Fruit fly (Drosophila melanogaster) whole organism, embryonic: ENCODE data around the gene mEFTs.

Experiments used
- Abd-B ChIP-seq: fragments of 200-800 bp; sonication (Bioruptor generic); optimal IDR thresholded peaks from 2 replicates; lab custom pipeline; 2018; ENCODE audit warnings: missing biosample characterization, mild to moderate bottlenecking, missing genetic modification characterization, moderate library complexity
- BEAF-32 ChIP-seq: fragments of 200-800 bp; sonication (Bioruptor generic); optimal IDR thresholded peaks from 3 replicates; lab custom pipeline; 2017; ENCODE audit warnings: missing biosample characterization, missing genetic modification characterization, mild to moderate bottlenecking, moderate library complexity, missing genetic modification reagents
- Blimp-1 ChIP-seq: fragments of 200-800 bp; sonication (Bioruptor generic); optimal IDR thresholded peaks from 3 replicates; lab custom pipeline; 2018; ENCODE audit warnings: missing biosample characterization, missing genetic modification characterization, mild to moderate bottlenecking, moderate library complexity, missing genetic modification reagents
- CG10543 ChIP-seq: fragments of 200-800 bp; sonication (Bioruptor generic); optimal IDR thresholded peaks from 3 replicates; lab custom pipeline; 2017; ENCODE audit warnings: missing biosample characterization, mild to moderate bottlenecking, missing genetic modification characterization, moderate library complexity
- CG12769 ChIP-seq: fragments of 200-800 bp; sonication (Bioruptor generic); optimal IDR thresholded peaks from 2 replicates; lab custom pipeline; 2019; ENCODE audit warnings: missing biosample characterization, mild to moderate bottlenecking, missing genetic modification characterization, moderate library complexity
- CG13287 ChIP-seq: fragments of 200-800 bp; sonication (Bioruptor generic); IDR thresholded peaks from 2 replicates; pipeline ENCODE4 v1.3.6; 2022; ENCODE audit warnings: missing biosample characterization, missing genetic modification characterization; ENCODE audit not compliant: partially characterized antibody
- CG13894 ChIP-seq: fragments of 200-800 bp; sonication (Bioruptor generic); optimal IDR thresholded peaks from 3 replicates; lab custom pipeline; 2018; ENCODE audit warnings: missing biosample characterization, mild to moderate bottlenecking, missing genetic modification characterization, moderate library complexity
- CG1602 ChIP-seq: fragments of 200-800 bp; sonication (Bioruptor generic); optimal IDR thresholded peaks from 3 replicates; lab custom pipeline; 2016; ENCODE audit warnings: missing biosample characterization, missing genetic modification characterization
- CG16815 ChIP-seq: fragments of 200-800 bp; sonication (Bioruptor generic); optimal IDR thresholded peaks from 3 replicates; lab custom pipeline; 2017; ENCODE audit warnings: missing biosample characterization, mild to moderate bottlenecking, missing genetic modification characterization
- CG17328 ChIP-seq: fragments of 200-800 bp; sonication (Bioruptor generic); IDR thresholded peaks from 2 replicates; pipeline ENCODE4 v1.3.6; 2022; ENCODE audit warnings: missing biosample characterization, missing genetic modification characterization
- CG2129 ChIP-seq: fragments of 200-800 bp; sonication (Bioruptor generic); IDR thresholded peaks from 2 replicates; pipeline ENCODE4 v1.3.6; 2022; ENCODE audit warnings: missing biosample characterization, missing genetic modification characterization; ENCODE audit not compliant: partially characterized antibody
- CG2199 ChIP-seq: fragments of 200-800 bp; sonication (Bioruptor generic); IDR thresholded peaks from 3 replicates; pipeline ENCODE4 v1.3.6; 2022; ENCODE audit warnings: missing biosample characterization, missing genetic modification characterization
- CG2678 ChIP-seq: fragments of 200-800 bp; sonication (Bioruptor generic); optimal IDR thresholded peaks from 3 replicates; lab custom pipeline; 2019; ENCODE audit warnings: missing biosample characterization, mild to moderate bottlenecking, missing genetic modification characterization, moderate library complexity
- CG2712 ChIP-seq: fragments of 200-800 bp; optimal IDR thresholded peaks from 3 replicates; lab custom pipeline; 2019; ENCODE audit warnings: missing biosample characterization, mild to moderate bottlenecking, missing genetic modification characterization, moderate library complexity
- CG31224 ChIP-seq: fragments of 200-800 bp; sonication (Bioruptor generic); IDR thresholded peaks from 2 replicates; pipeline ENCODE4 v1.3.6; 2022; ENCODE audit warnings: missing biosample characterization, missing genetic modification characterization
- CG4854 ChIP-seq: fragments of 200-800 bp; sonication (Bioruptor generic); optimal IDR thresholded peaks from 2 replicates; lab custom pipeline; 2016; ENCODE audit warnings: missing biosample characterization, missing genetic modification characterization, inconsistent platforms
- CG6689 ChIP-seq: fragments of 200-800 bp; sonication (Bioruptor generic); IDR thresholded peaks from 2 replicates; pipeline ENCODE4 v1.3.6; 2022; ENCODE audit warnings: missing biosample characterization, missing genetic modification characterization
- CG7271 ChIP-seq: fragments of 200-800 bp; sonication (Bioruptor generic); optimal IDR thresholded peaks from 2 replicates; lab custom pipeline; 2018; ENCODE audit warnings: missing biosample characterization, mild to moderate bottlenecking, missing genetic modification characterization, moderate library complexity
- CG7357 ChIP-seq: fragments of 200-800 bp; sonication (Bioruptor generic); IDR thresholded peaks from 3 replicates; pipeline ENCODE4 v1.3.6; 2022; ENCODE audit warnings: missing biosample characterization, missing genetic modification characterization
- CG7928 ChIP-seq: fragments of 200-800 bp; sonication (Bioruptor generic); optimal IDR thresholded peaks from 2 replicates; lab custom pipeline; 2017; ENCODE audit warnings: missing biosample characterization, mild to moderate bottlenecking, missing genetic modification characterization
- CG8388 ChIP-seq: fragments of 200-800 bp; sonication (Bioruptor generic); optimal IDR thresholded peaks from 2 replicates; lab custom pipeline; 2019; ENCODE audit warnings: missing biosample characterization, mild to moderate bottlenecking, missing genetic modification characterization, moderate library complexity
- CG8478 ChIP-seq: fragments of >200 bp; optimal IDR thresholded peaks from 2 replicates; lab custom pipeline; 2018
- CG9215 ChIP-seq: fragments of 200-800 bp; sonication (Bioruptor generic); IDR thresholded peaks from 2 replicates; pipeline ENCODE4 v1.3.6; 2022; ENCODE audit warnings: missing biosample characterization, missing genetic modification characterization
- CG9817 ChIP-seq: fragments of 200-800 bp; sonication (Bioruptor generic); optimal IDR thresholded peaks from 2 replicates; lab custom pipeline; 2018; ENCODE audit warnings: missing biosample characterization, mild to moderate bottlenecking, missing genetic modification characterization, moderate library complexity
- D19B ChIP-seq: fragments of 200-800 bp; sonication (Bioruptor generic); optimal IDR thresholded peaks from 2 replicates; lab custom pipeline; 2017; ENCODE audit warnings: missing biosample characterization, mild to moderate bottlenecking, missing genetic modification characterization
- Dek ChIP-seq: fragments of 200-800 bp; sonication (Bioruptor generic); optimal IDR thresholded peaks from 3 replicates; lab custom pipeline; 2019; ENCODE audit warnings: missing biosample characterization, mild to moderate bottlenecking, missing genetic modification characterization, moderate library complexity
- Dll ChIP-seq: fragments of 200-800 bp; sonication (Bioruptor generic); IDR thresholded peaks from 4 replicates; pipeline ENCODE4 v1.3.6; 2022; ENCODE audit warnings: missing biosample characterization, missing genetic modification characterization; ENCODE audit not compliant: partially characterized antibody
- E2f2 ChIP-seq: fragments of 200-800 bp; sonication (Bioruptor generic); IDR thresholded peaks from 2 replicates; pipeline ENCODE4 v1.3.6; 2022; ENCODE audit warnings: missing biosample characterization, missing genetic modification characterization
- Fer2 ChIP-seq: fragments of 200-800 bp; sonication (Bioruptor generic); optimal IDR thresholded peaks from 2 replicates; lab custom pipeline; 2018; ENCODE audit warnings: missing biosample characterization, mild to moderate bottlenecking, missing genetic modification characterization, moderate library complexity
- H2.0 ChIP-seq: fragments of 200-800 bp; sonication (Bioruptor generic); IDR thresholded peaks from 2 replicates; pipeline ENCODE4 v1.3.6; 2022; ENCODE audit warnings: missing biosample characterization, missing genetic modification characterization
- Hsf ChIP-seq: fragments of 200-800 bp; sonication (Bioruptor generic); optimal IDR thresholded peaks from 3 replicates; lab custom pipeline; 2016; ENCODE audit warnings: missing biosample characterization, missing genetic modification characterization
- Jarid2 ChIP-seq: fragments of 200-800 bp; sonication (Bioruptor generic); optimal IDR thresholded peaks from 3 replicates; lab custom pipeline; 2017; ENCODE audit warnings: mild to moderate bottlenecking, missing biosample characterization, missing genetic modification reagents, missing genetic modification characterization
- Lhr ChIP-seq: fragments of 200-800 bp; sonication (Bioruptor generic); optimal IDR thresholded peaks from 3 replicates; lab custom pipeline; 2017; ENCODE audit warnings: mild to moderate bottlenecking, missing biosample characterization, missing genetic modification reagents, missing genetic modification characterization
- NFAT ChIP-seq: fragments of 200-800 bp; sonication (Bioruptor generic); IDR thresholded peaks from 2 replicates; pipeline ENCODE4 v1.3.6; 2022; ENCODE audit warnings: missing biosample characterization, missing genetic modification characterization
- Scr ChIP-seq: fragments of 200-800 bp; sonication (Bioruptor generic); IDR thresholded peaks from 2 replicates; pipeline ENCODE4 v1.3.6; 2022; ENCODE audit warnings: missing biosample characterization, missing genetic modification characterization; ENCODE audit not compliant: partially characterized antibody
- Sry-δ ChIP-seq: fragments of 200-800 bp; sonication (Bioruptor generic); optimal IDR thresholded peaks from 2 replicates; lab custom pipeline; 2016; ENCODE audit warnings: missing biosample characterization, missing genetic modification characterization
- ems ChIP-seq: fragments of 200-800 bp; sonication (Bioruptor generic); optimal IDR thresholded peaks from 3 replicates; lab custom pipeline; 2016; ENCODE audit warnings: missing biosample characterization, missing genetic modification characterization
- gsb-n ChIP-seq: fragments of 200-800 bp; sonication (Bioruptor generic); optimal IDR thresholded peaks from 3 replicates; lab custom pipeline; 2018; ENCODE audit warnings: missing biosample characterization, mild to moderate bottlenecking, missing genetic modification characterization
- hb ChIP-seq: fragments of 200-800 bp; sonication (Bioruptor generic); IDR thresholded peaks from 3 replicates; pipeline ENCODE4 v1.3.6; 2022; ENCODE audit warnings: missing biosample characterization, missing genetic modification characterization; ENCODE audit not compliant: partially characterized antibody
- kah ChIP-seq: fragments of 200-800 bp; sonication (Bioruptor generic); optimal IDR thresholded peaks from 2 replicates; lab custom pipeline; 2018; ENCODE audit warnings: missing biosample characterization, mild to moderate bottlenecking, missing genetic modification characterization
- kay ChIP-seq: fragments of 200-800 bp; sonication (Bioruptor generic); optimal IDR thresholded peaks from 2 replicates; lab custom pipeline; 2016; ENCODE audit warnings: missing biosample characterization, missing genetic modification characterization
- nerfin-1 ChIP-seq: fragments of 200-800 bp; sonication (Bioruptor generic); optimal IDR thresholded peaks from 3 replicates; lab custom pipeline; 2019; ENCODE audit warnings: missing biosample characterization, mild to moderate bottlenecking, missing genetic modification characterization, moderate library complexity
- salm ChIP-seq: fragments of 200-800 bp; sonication (Bioruptor generic); optimal IDR thresholded peaks from 2 replicates; lab custom pipeline; 2018; ENCODE audit warnings: missing biosample characterization, mild to moderate bottlenecking, missing genetic modification characterization
- sens-2 ChIP-seq: fragments of 200-800 bp; sonication (Bioruptor generic); IDR thresholded peaks from 2 replicates; pipeline ENCODE4 v1.3.6; 2022; ENCODE audit warnings: missing biosample characterization, missing genetic modification characterization
- tup ChIP-seq: fragments of 200-800 bp; sonication (Bioruptor generic); optimal IDR thresholded peaks from 2 replicates; lab custom pipeline; 2016; ENCODE audit warnings: missing biosample characterization, mild to moderate bottlenecking, missing genetic modification characterization, moderate library complexity
- vvl ChIP-seq: fragments of 200-800 bp; sonication (Bioruptor generic); IDR thresholded peaks from 2 replicates; pipeline ENCODE4 v1.3.6; 2022; ENCODE audit warnings: missing biosample characterization, missing genetic modification characterization
- wek ChIP-seq: fragments of 200-800 bp; sonication (Bioruptor generic); optimal IDR thresholded peaks from 3 replicates; lab custom pipeline; 2018; ENCODE audit warnings: missing biosample characterization, mild to moderate bottlenecking, missing genetic modification characterization, moderate library complexity
- z ChIP-seq: fragments of 200-800 bp; sonication (Bioruptor generic); IDR thresholded peaks from 3 replicates; pipeline ENCODE4 v1.3.6; 2022; ENCODE audit warnings: missing biosample characterization, missing genetic modification characterization
- zen ChIP-seq: fragments of 200-800 bp; sonication (Bioruptor generic); optimal IDR thresholded peaks from 3 replicates; lab custom pipeline; 2018; ENCODE audit warnings: missing biosample characterization, mild to moderate bottlenecking, missing genetic modification characterization, moderate library complexity

mEFTs gene

dm6 chr2L:17484174-17484573 lies 16.7 kb downstream of the mEFTs start, which contains the start of the genes GCS2beta and CG5131 (continued):
- TF ChIP-seq kah (peak; percentile 54), zen (tag; lab: Kevin White, UChicago) (peak; percentile 86), wek (GFP tag; lab: Kevin White, UChicago) (peak; percentile 72), CG7928 (peak; percentile 70), BEAF-32 (GFP tag; lab: Kevin White, UChicago) (peak; percentile 95), CG7271 (tag; lab: Kevin White, UChicago) (peak; percentile 31), CG9817 (peak; percentile 96), CG4854 (GFP tag; lab: Kevin White, UChicago) (peak; percentile 91), CG2712 (tag; lab: Kevin White, UChicago) (peak; percentile 90), hb (GFP tag; lab: Robert Waterston, UW) (peak; percentile 91), tup (GFP tag; lab: Kevin White, UChicago) (peak; percentile 85), Abd-B (GFP tag; lab: Kevin White, UChicago) (peak; percentile 98), CG6689 (GFP tag; lab: Robert Waterston, UW) (peak; percentile 92), gsb-n (tag; lab: Kevin White, UChicago) (peak; percentile 90), CG31224 (GFP tag; lab: Robert Waterston, UW) (peak; percentile 87), CG2129 (GFP tag; lab: Robert Waterston, UW) (peak; percentile 84), CG12769 (tag; lab: Kevin White, UChicago) (peak; percentile 98), Blimp-1 (GFP tag; lab: Kevin White, UChicago) (peak; percentile 78), CG8478 (lab: Kevin White, UChicago) (no peak), ems (peak; percentile 93), Jarid2 (GFP tag; lab: Kevin White, UChicago) (peak; percentile 67), CG10543 (GFP tag; lab: Kevin White, UChicago) (peak; percentile 71), Dek (tag; lab: Kevin White, UChicago) (peak; percentile 89), CG13287 (peak; percentile 96), Dll (GFP tag; lab: Robert Waterston, UW) (peak; percentile 96), Lhr (GFP tag; lab: Kevin White, UChicago) (peak; percentile 74), CG2199 (peak; percentile 86), vvl (GFP tag; lab: Robert Waterston, UW) (peak; percentile 95), CG9215 (peak; percentile 94), Sry-δ (GFP tag; lab: Kevin White, UChicago) (peak; percentile 96), CG16815 (GFP tag; lab: Kevin White, UChicago) (peak; percentile 91), nerfin-1 (tag; lab: Kevin White, UChicago) (peak; percentile 95), Scr (GFP tag; lab: Robert Waterston, UW) (peak; percentile 93), CG7357 (GFP tag; lab: Robert Waterston, UW) (peak; percentile 87), Fer2 (tag; lab: Kevin White, UChicago) (peak; percentile 85)

DNA sequence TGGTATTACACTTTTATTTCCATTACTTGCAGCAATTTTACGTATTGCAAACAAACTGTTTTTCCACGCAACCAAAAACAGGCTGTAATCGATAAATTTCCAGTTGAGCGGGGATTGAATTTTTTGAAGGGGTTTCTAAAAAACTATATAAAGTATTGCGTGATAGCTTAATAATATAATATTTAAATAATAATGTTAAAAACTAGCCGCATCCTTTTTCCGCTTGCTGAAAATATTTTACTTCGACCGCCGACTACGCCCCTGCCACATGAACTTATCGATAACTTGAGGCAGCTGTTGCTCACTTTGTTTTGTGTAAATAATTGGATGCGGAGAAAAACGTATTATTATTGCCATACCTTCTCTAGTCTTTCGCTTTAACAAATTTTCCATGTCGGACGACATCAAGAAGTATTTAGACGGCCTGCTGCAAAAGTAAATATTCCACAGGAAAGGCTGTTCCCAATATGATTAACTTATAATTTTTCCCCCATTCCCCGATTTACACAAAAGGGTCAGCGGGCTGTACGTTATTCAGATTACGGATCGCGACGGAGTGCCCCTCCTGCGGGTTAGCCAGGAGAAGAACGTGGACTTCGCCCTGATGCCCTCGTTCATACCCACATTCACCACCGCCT lies 19.8 kb downstream of the mEFTs start, which contains the start of the genes fws and Lamtor3:
TSS of gene fws (minus strand) at position 87 of the 638 bp plus-strand sequence.
TSS of gene Lamtor3 (plus strand) at position 289 of the 638 bp plus-strand sequence.
- peak; percentile 96 for TF ChIP-seq D19B
- TF ChIP-seq z (GFP tag; lab: Robert Waterston, UW), result peak; percentile 80
- peak; percentile 94 for TF ChIP-seq CG13894 (tag; lab: Kevin White, UChicago)
- TF ChIP-seq CG7928, result peak; percentile 83
- peak; percentile 96 for TF ChIP-seq CG8388 (GFP tag; lab: Kevin White, UChicago)
- TF ChIP-seq kay (GFP tag; lab: Kevin White, UChicago), result peak; percentile 90
- TF ChIP-seq sens-2 (GFP tag; lab: Robert Waterston, UW), result peak; percentile 98
- TF ChIP-seq CG17328 (GFP tag; lab: Robert Waterston, UW), result peak; percentile 99
- peak; percentile 97 for TF ChIP-seq CG1602 (GFP tag; lab: Kevin White, UChicago)
- TF ChIP-seq Hsf, result peak; percentile 93
- TF ChIP-seq NFAT, result peak; percentile 99
- TF ChIP-seq Sry-δ (GFP tag; lab: Kevin White, UChicago), result peak; percentile 37
- peak; percentile 98 for TF ChIP-seq CG2678 (tag; lab: Kevin White, UChicago)
- TF ChIP-seq E2f2, result peak; percentile 90
- no peak for TF ChIP-seq hb (GFP tag; lab: Robert Waterston, UW)
- peak; percentile 99 for TF ChIP-seq H2.0 (GFP tag; lab: Robert Waterston, UW)
- peak; percentile 96 for TF ChIP-seq salm
